Fruit fly (Drosophila melanogaster): ENCODE data around the gene Fbxl7.
A peak's percentile ranks its signal among the peaks of the same experiment; 100 is the strongest.

The Fbxl7 gene

dm6 chr3R:15937708-15938107 lies 17.0 kb downstream of the Fbxl7 start:
- TF ChIP-seq usp (GFP tag; optimal IDR thresholded peaks at IDR 0.05) (no peak), Dll (optimal IDR thresholded peaks at IDR 0.05) (peak; percentile 2)

dm6 chr3R:15947605-15948004 lies 26.9 kb downstream of the Fbxl7 start:
- TF ChIP-seq Dll (optimal IDR thresholded peaks at IDR 0.05) = no peak
- TF ChIP-seq pan (optimal IDR thresholded peaks at IDR 0.05) = no peak
- TF ChIP-seq psq (optimal IDR thresholded peaks at IDR 0.05) = no peak
- no peak for TF ChIP-seq usp (GFP tag; optimal IDR thresholded peaks at IDR 0.05)
- no peak for TF ChIP-seq CG8478 (optimal IDR thresholded peaks at IDR 0.05)
- TF ChIP-seq EcR (GFP tag; optimal IDR thresholded peaks at IDR 0.05) = no peak

dm6 chr3R:15950843-15951242 lies 30.1 kb downstream of the Fbxl7 start, which contains the start of the genes CG31088 and CG46383:
CG31088 (minus strand) TSS chr3R:15950943.
CG46383 (minus strand) TSS chr3R:15950943.
- TF ChIP-seq CG8478 (optimal IDR thresholded peaks at IDR 0.05) = no peak
- TF ChIP-seq Dll (optimal IDR thresholded peaks at IDR 0.05) = no peak
- TF ChIP-seq psq (optimal IDR thresholded peaks at IDR 0.05) = no peak
- TF ChIP-seq EcR (GFP tag; optimal IDR thresholded peaks at IDR 0.05) = no peak
- no peak for TF ChIP-seq pan (optimal IDR thresholded peaks at IDR 0.05)
- no peak for TF ChIP-seq usp (GFP tag; optimal IDR thresholded peaks at IDR 0.05)

- TF ChIP-seq Dll (optimal IDR thresholded peaks at IDR 0.05) (no peak), CG8478 (optimal IDR thresholded peaks at IDR 0.05) (no peak), psq (optimal IDR thresholded peaks at IDR 0.05) (no peak), usp (GFP tag; optimal IDR thresholded peaks at IDR 0.05) (no peak), pan (optimal IDR thresholded peaks at IDR 0.05) (no peak), EcR (GFP tag; optimal IDR thresholded peaks at IDR 0.05) (no peak)
Observed at dm6 chr3R:15963690-15964281, 43.1 kb downstream of the Fbxl7 start, which contains the start of the genes CG4287 and CG5516. CG4287 (minus strand) TSS chr3R:15963867. CG5516 (plus strand) TSS chr3R:15963884.

dm6 chr3R:15965169-15965568 lies 44.5 kb downstream of the Fbxl7 start, which contains the start of the genes CG32856 and Rbf2:
CG32856 (minus strand) TSS chr3R:15965351.
Rbf2 (plus strand) TSS chr3R:15965446.
- TF ChIP-seq usp (GFP tag; optimal IDR thresholded peaks at IDR 0.05) = no peak
- TF ChIP-seq CG8478 (optimal IDR thresholded peaks at IDR 0.05) = no peak
- no peak for TF ChIP-seq pan (optimal IDR thresholded peaks at IDR 0.05)
- TF ChIP-seq Dll (optimal IDR thresholded peaks at IDR 0.05) = no peak
- no peak for TF ChIP-seq EcR (GFP tag; optimal IDR thresholded peaks at IDR 0.05)
- no peak for TF ChIP-seq psq (optimal IDR thresholded peaks at IDR 0.05)

- TF ChIP-seq pan (optimal IDR thresholded peaks at IDR 0.05) (no peak), usp (GFP tag; optimal IDR thresholded peaks at IDR 0.05) (no peak), CG8478 (optimal IDR thresholded peaks at IDR 0.05) (no peak), Dll (optimal IDR thresholded peaks at IDR 0.05) (peak; percentile 32), EcR (GFP tag; optimal IDR thresholded peaks at IDR 0.05) (no peak)
Observed at dm6 chr3R:15972298-15972978, 51.7 kb downstream of the Fbxl7 start, which contains the start of gene mor. mor (minus strand) TSS chr3R:15972913.

- TF ChIP-seq Dll (optimal IDR thresholded peaks at IDR 0.05) = no peak
- TF ChIP-seq EcR (GFP tag; optimal IDR thresholded peaks at IDR 0.05) = no peak
- TF ChIP-seq pan (optimal IDR thresholded peaks at IDR 0.05) = no peak
- no peak for TF ChIP-seq usp (GFP tag; optimal IDR thresholded peaks at IDR 0.05)
- TF ChIP-seq psq (optimal IDR thresholded peaks at IDR 0.05) = no peak
- TF ChIP-seq CG8478 (optimal IDR thresholded peaks at IDR 0.05) = no peak
Observed at dm6 chr3R:15972979-15973486, 52.3 kb downstream of the Fbxl7 start, which contains the start of gene Hel89B. Hel89B (plus strand) TSS chr3R:15973298.

dm6 chr3R:15973488-15973975 lies 52.8 kb downstream of the Fbxl7 start:
- no peak for TF ChIP-seq EcR (GFP tag; optimal IDR thresholded peaks at IDR 0.05)
- no peak for TF ChIP-seq usp (GFP tag; optimal IDR thresholded peaks at IDR 0.05)
- no peak for TF ChIP-seq pan (optimal IDR thresholded peaks at IDR 0.05)
- TF ChIP-seq Dll (optimal IDR thresholded peaks at IDR 0.05) = no peak
- no peak for TF ChIP-seq psq (optimal IDR thresholded peaks at IDR 0.05)
- no peak for TF ChIP-seq CG8478 (optimal IDR thresholded peaks at IDR 0.05)

dm6 chr3R:15974235-15974634 lies 53.5 kb downstream of the Fbxl7 start:
- TF ChIP-seq EcR (GFP tag; optimal IDR thresholded peaks at IDR 0.05) (no peak), psq (optimal IDR thresholded peaks at IDR 0.05) (no peak), Dll (optimal IDR thresholded peaks at IDR 0.05) (no peak), pan (optimal IDR thresholded peaks at IDR 0.05) (no peak), usp (GFP tag; optimal IDR thresholded peaks at IDR 0.05) (no peak), CG8478 (optimal IDR thresholded peaks at IDR 0.05) (no peak)

dm6 chr3R:15975170-15975569 lies 54.5 kb downstream of the Fbxl7 start:
- TF ChIP-seq CG8478 (optimal IDR thresholded peaks at IDR 0.05) = no peak
- no peak for TF ChIP-seq Dll (optimal IDR thresholded peaks at IDR 0.05)
- TF ChIP-seq usp (GFP tag; optimal IDR thresholded peaks at IDR 0.05) = no peak
- TF ChIP-seq psq (optimal IDR thresholded peaks at IDR 0.05) = no peak
- no peak for TF ChIP-seq pan (optimal IDR thresholded peaks at IDR 0.05)
- TF ChIP-seq EcR (GFP tag; optimal IDR thresholded peaks at IDR 0.05) = no peak

Data from whole organism.